Fruit fly (Drosophila melanogaster): ENCODE measurements around the gene CG17186.

CG17186 gene

DNA sequence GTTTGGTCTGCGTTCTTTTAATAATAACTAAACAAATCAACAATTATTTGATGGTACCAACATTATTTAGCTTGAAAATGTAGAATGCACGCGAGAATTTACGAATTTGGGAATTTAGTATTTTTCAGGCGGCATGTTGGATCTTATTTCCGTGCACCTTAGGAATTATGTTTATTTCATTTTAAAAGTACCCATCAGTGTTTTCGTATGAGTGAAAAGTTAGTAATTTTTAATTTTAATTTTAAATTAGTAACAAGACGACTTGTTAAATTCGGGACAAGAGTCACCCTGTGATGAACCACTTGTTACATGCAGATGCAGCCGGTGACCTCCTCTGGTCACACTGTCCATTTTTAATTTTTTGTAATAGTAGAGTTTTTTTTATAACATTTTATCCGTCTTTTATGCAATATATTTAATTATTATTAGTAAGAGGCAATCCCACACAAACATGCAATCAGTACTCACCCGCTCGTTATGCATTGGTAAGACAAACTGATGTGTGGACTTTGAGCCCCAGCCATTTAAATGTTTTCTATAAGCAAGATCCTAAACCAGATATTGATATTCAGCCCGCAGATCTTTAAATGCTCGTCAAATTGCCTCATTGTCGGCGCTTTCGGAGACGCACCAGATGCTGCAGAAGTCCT lies at the start of gene CG17186, which contains the start of gene Arc42 (continued):
- TF ChIP-seq CG3407 (GFP tag; optimal IDR thresholded peaks at IDR 0.05), result no peak
- TF ChIP-seq h (optimal IDR thresholded peaks at IDR 0.05), result no peak
- TF ChIP-seq gfzf (GFP tag; optimal IDR thresholded peaks at IDR 0.05), result peak; percentile 88
- no peak for TF ChIP-seq CG7987 (GFP tag; optimal IDR thresholded peaks at IDR 0.05)
- TF ChIP-seq CG8765 (GFP tag; IDR thresholded peaks at IDR 0.05), result no peak
- TF ChIP-seq hkb (optimal IDR thresholded peaks at IDR 0.05), result no peak
- no peak for TF ChIP-seq hkb (GFP tag; IDR thresholded peaks at IDR 0.05)
- TF ChIP-seq her (GFP tag; optimal IDR thresholded peaks at IDR 0.05), result no peak
- TF ChIP-seq abd-A (tag; optimal IDR thresholded peaks at IDR 0.05), result no peak
- no peak for TF ChIP-seq sim (GFP tag; IDR thresholded peaks at IDR 0.05)
- TF ChIP-seq kay (GFP tag; optimal IDR thresholded peaks at IDR 0.05), result no peak
- no peak for TF ChIP-seq CG17385 (GFP tag; optimal IDR thresholded peaks at IDR 0.05)
- TF ChIP-seq Bteb2 (GFP tag; optimal IDR thresholded peaks at IDR 0.05), result peak; percentile 4
- peak; percentile 6 for TF ChIP-seq CG12155 (GFP tag; optimal IDR thresholded peaks at IDR 0.05)
- no peak for TF ChIP-seq CG14667 (GFP tag; IDR thresholded peaks at IDR 0.05)
- TF ChIP-seq CrebB (tag; optimal IDR thresholded peaks at IDR 0.05), result no peak
- TF ChIP-seq ranshi (GFP tag; IDR thresholded peaks at IDR 0.05), result no peak
- no peak for TF ChIP-seq CG6689 (GFP tag; IDR thresholded peaks at IDR 0.05)
- peak; percentile 69 for TF ChIP-seq sd (tag; optimal IDR thresholded peaks at IDR 0.05)
- no peak for TF ChIP-seq CG10431 (GFP tag; optimal IDR thresholded peaks at IDR 0.05)
- TF ChIP-seq tgo (GFP tag; IDR thresholded peaks at IDR 0.05), result no peak
- no peak for TF ChIP-seq CG12236 (GFP tag; optimal IDR thresholded peaks at IDR 0.05)
- no peak for TF ChIP-seq CG3847 (GFP tag; IDR thresholded peaks at IDR 0.05)
- TF ChIP-seq en (GFP tag; optimal IDR thresholded peaks at IDR 0.05), result no peak
- no peak for TF ChIP-seq CG10366 (GFP tag; IDR thresholded peaks at IDR 0.05)
- TF ChIP-seq peb (GFP tag; IDR thresholded peaks at IDR 0.05), result no peak
- TF ChIP-seq pum (GFP tag; optimal IDR thresholded peaks at IDR 0.05), result no peak
- peak; percentile 19 for TF ChIP-seq Nf-YC (tag; optimal IDR thresholded peaks at IDR 0.05)
- no peak for TF ChIP-seq CG1832 (GFP tag; optimal IDR thresholded peaks at IDR 0.05)

DNA sequence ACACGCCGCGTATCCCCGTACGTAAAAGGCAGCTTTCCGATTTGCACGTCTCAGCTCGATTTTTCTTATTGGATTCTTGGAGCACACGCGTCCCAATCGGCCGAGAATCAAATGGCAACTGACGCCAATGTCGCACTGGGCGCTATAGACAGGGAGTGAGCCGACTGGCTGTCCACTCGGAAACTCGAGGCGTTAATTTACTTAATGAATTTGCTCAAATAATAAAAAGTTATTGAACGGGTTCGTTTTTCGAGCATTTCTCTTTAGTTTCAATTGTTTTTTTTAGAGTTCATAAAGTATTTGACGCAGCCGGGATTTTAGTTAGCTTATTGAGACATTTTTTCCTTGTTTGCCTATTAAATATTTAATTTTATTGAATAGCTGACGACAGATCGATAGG lies 48.0 kb upstream of the CG17186 start, which contains the start of gene CG4462:
Gene CG4462, minus strand, starts transcription at position 101 of the 400 bp plus-strand sequence.
- TF ChIP-seq insv (GFP tag; optimal IDR thresholded peaks at IDR 0.05) (peak in 1 of 2 experiments; percentile 20), CG12391 (tag; optimal IDR thresholded peaks at IDR 0.05) (no peak), hbn (GFP tag; IDR thresholded peaks at IDR 0.05; ENCODE audit: partially characterized antibody) (no peak), lov (optimal IDR thresholded peaks at IDR 0.05) (no peak), lov (GFP tag; IDR thresholded peaks at IDR 0.05) (no peak)

DNA sequence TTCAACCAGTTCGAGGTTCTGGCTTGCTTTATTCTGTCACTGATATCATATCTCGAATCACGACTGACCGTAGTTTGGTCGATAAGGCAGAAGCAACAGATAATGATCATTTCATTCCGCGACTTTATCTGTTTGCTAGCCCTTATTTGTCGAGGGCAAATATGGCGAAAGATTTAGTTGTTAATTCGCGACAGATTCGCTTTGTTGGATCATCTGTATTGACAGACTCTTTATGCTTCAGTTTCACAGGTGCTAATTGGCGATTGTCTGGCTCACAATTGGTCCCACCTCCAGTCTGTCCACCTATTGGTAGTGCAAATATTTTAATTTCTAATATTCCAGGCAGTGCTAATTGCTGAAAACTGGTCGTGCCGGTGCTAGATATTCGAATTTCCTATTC lies 47.0 kb upstream of the CG17186 start:
- TF ChIP-seq mirr (GFP tag; optimal IDR thresholded peaks at IDR 0.05), result peak; percentile 54
- no peak for TF ChIP-seq HLH4C (GFP tag; IDR thresholded peaks at IDR 0.05; ENCODE audit: partially characterized antibody)
- no peak for TF ChIP-seq gt (GFP tag; IDR thresholded peaks at IDR 0.05)
- TF ChIP-seq CG6765 (GFP tag; optimal IDR thresholded peaks at IDR 0.05), result peak; percentile 48
- TF ChIP-seq caup (GFP tag; optimal IDR thresholded peaks at IDR 0.05; ENCODE audit: severe bottlenecking), result peak; percentile 56
- no peak for TF ChIP-seq nmo (GFP tag; optimal IDR thresholded peaks at IDR 0.05)
- no peak for TF ChIP-seq ems (GFP tag; optimal IDR thresholded peaks at IDR 0.05)
- TF ChIP-seq CG7745 (tag; optimal IDR thresholded peaks at IDR 0.05), result no peak
- peak; percentile 90 for TF ChIP-seq Med (GFP tag)
- no peak for TF ChIP-seq CG10274 (GFP tag; optimal IDR thresholded peaks at IDR 0.05)
- TF ChIP-seq CG15011 (GFP tag; optimal IDR thresholded peaks at IDR 0.05), result peak; percentile 42
- TF ChIP-seq al (GFP tag; IDR thresholded peaks at IDR 0.05), result no peak
- TF ChIP-seq grau (tag; optimal IDR thresholded peaks at IDR 0.05), result no peak
- no peak for TF ChIP-seq peb (GFP tag; IDR thresholded peaks at IDR 0.05)
- TF ChIP-seq Fer3 (tag; optimal IDR thresholded peaks at IDR 0.05), result no peak
- TF ChIP-seq CG3995 (GFP tag; optimal IDR thresholded peaks at IDR 0.05), result peak; percentile 2
- TF ChIP-seq CG6854 (GFP tag; optimal IDR thresholded peaks at IDR 0.05), result peak; percentile 37
- 0 out of 2 replicates have a peak, but pooled peaks have one; percentile 32 for TF ChIP-seq seq (GFP tag; IDR thresholded peaks at IDR 0.05)

Data from whole organism, embryonic.